Worm (Caenorhabditis elegans): ENCODE results near the gene srd-27.

DNA sequence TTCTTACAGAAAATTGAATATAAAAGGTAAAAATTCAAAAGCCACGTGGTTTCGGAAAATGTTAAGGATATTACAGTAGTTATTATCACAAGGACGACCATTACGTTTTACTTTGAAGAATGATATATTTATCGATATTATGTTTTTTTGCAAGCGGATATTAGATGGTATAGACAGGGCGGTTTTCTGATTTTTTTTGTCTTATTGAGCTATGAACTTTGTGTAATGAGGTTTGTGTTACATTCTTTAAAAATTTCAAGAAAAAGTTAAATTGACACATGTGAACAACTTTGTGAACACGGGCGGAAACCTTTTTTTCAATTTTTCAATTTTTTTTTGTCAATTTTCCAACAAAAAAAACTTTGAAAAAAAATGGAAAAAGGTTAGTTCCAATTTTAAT is 21.7 kb downstream of the srd-27 start, which contains the start of gene srbc-50:
- no peak for TF ChIP-seq nhr-2 (tag; optimal IDR thresholded peaks at IDR 0.05)
- TF ChIP-seq nhr-28 (tag; optimal IDR thresholded peaks at IDR 0.05) = no peak
- TF ChIP-seq unc-62 (GFP tag; optimal IDR thresholded peaks at IDR 0.05) = no peak
- TF ChIP-seq lin-13 (tag; optimal IDR thresholded peaks at IDR 0.05) = no peak
- no peak for TF ChIP-seq snpc-4 (tag; optimal IDR thresholded peaks at IDR 0.05)
- TF ChIP-seq M03D4.4 (tag; optimal IDR thresholded peaks at IDR 0.05) = no peak
- TF ChIP-seq mep-1 (tag; optimal IDR thresholded peaks at IDR 0.05) = no peak
- no peak for TF ChIP-seq pha-4 (tag; optimal IDR thresholded peaks at IDR 0.05)
- TF ChIP-seq ztf-11 (tag; optimal IDR thresholded peaks at IDR 0.05) = no peak
